Fruit fly (Drosophila melanogaster) Kc167 (cell line): ENCODE data around the gene CG10591.

Experiments
- Sin3A ChIP-seq: fragments of >200 bp; optimal IDR thresholded peaks from 2 replicates; lab custom pipeline; 2018; ENCODE audit warnings: missing external identifiers
- insv ChIP-seq: fragments of >200 bp; optimal IDR thresholded peaks from 3 replicates; lab custom pipeline; 2018; ENCODE audit warnings: missing external identifiers
- psq ChIP-seq: fragments of >200 bp; optimal IDR thresholded peaks from 2 replicates; lab custom pipeline; 2017; ENCODE audit warnings: missing external identifiers

DNA sequence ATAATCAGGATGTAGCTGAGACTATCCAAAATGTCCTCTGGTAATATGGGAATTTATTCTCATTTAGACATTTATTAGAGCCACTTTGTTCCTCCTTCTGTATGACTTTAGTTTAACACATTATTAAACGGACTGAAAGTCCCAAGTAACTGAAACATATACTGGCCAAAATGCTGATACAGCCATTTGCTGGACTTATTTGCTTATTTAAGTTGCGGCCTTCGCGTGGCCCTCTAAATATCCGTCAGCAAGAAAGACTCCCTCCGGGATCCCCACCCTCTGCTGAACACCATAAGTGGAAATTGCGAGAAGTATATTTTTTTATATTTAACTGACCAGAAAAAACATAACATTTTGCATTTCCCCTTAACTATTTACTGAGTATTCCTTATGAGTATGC lies 7.1 kb downstream of the CG10591 start, which contains the start of gene spo:
- TF ChIP-seq psq (lab: Kevin White, UChicago) (no peak), insv (lab: Kevin White, UChicago) (no peak), Sin3A (lab: Kevin White, UChicago) (no peak)
